Worm (Caenorhabditis elegans) whole organism, mixed stage, embryonic: Measurements from ENCODE around the gene C07B5.8.

ENCODE experiments used
- lin-13 ChIP-seq: fragments of 150-350 bp; optimal IDR thresholded peaks from 2 replicates; lab custom pipeline; 2014; ENCODE audit warnings: missing biosample characterization, missing genetic modification characterization
- unc-120 ChIP-seq: sonication (generic microtip); optimal IDR thresholded peaks from 2 replicates; lab custom pipeline; 2017; ENCODE audit warnings: missing genetic modification characterization, missing compliant biosample characterization; ENCODE audit not compliant: poor library complexity, severe bottlenecking
- unc-62 ChIP-seq: fragments of 150-350 bp; optimal IDR thresholded peaks from 2 replicates; lab custom pipeline; 2014; ENCODE audit warnings: missing biosample characterization, missing genetic modification reagents, missing genetic modification characterization

- TF ChIP-seq unc-62 (GFP tag; lab: Kevin White, UChicago) (no peak), unc-120 (tag; lab: Kevin White, UChicago) (no peak), lin-13 (no peak)
Observed at ce11 chrX:9509922-9510321, 26.6 kb downstream of the C07B5.8 start.
